Worm (Caenorhabditis elegans): ENCODE results near the gene F59E11.5.

ce11 chrV:8994272-8994671, 629 bp upstream of the F59E11.5 start:
- TF ChIP-seq flt-1 (GFP tag; IDR thresholded peaks at IDR 0.05) (no peak), F13C5.2 (tag; optimal IDR thresholded peaks at IDR 0.05) (no peak), ama-1 (optimal IDR thresholded peaks at IDR 0.05) (no peak), ceh-13 (GFP tag; optimal IDR thresholded peaks at IDR 0.05) (no peak), tbx-37 (GFP tag; conservative IDR thresholded peaks at IDR 0.05) (no peak), hmg-4 (GFP tag; optimal IDR thresholded peaks at IDR 0.05) (no peak), aly-1 (tag; optimal IDR thresholded peaks at IDR 0.05) (no peak), hmbx-1 (tag; optimal IDR thresholded peaks at IDR 0.05) (no peak), hnd-1 (tag; optimal IDR thresholded peaks at IDR 0.05) (no peak)
